Worm (Caenorhabditis elegans) whole organism, L1 larva: ENCODE results near the gene C49A9.3.

Experiments
- C04F5.9 ChIP-seq: sonication (generic microtip); optimal IDR thresholded peaks from 2 replicates; lab custom pipeline; 2016; ENCODE audit warnings: missing genetic modification characterization, missing compliant biosample characterization
- Y116A8C.19 ChIP-seq: sonication (generic microtip); optimal IDR thresholded peaks from 2 replicates; lab custom pipeline; 2016; ENCODE audit warnings: missing compliant biosample characterization, missing genetic modification characterization, borderline replicate concordance
- aly-2 ChIP-seq: fragments of 150-350 bp; optimal IDR thresholded peaks from 2 replicates; lab custom pipeline; 2014; ENCODE audit warnings: missing biosample characterization, missing genetic modification characterization
- blmp-1 ChIP-seq: fragments of 150-350 bp; optimal IDR thresholded peaks from 2 replicates; lab custom pipeline; 2014; ENCODE audit warnings: missing biosample characterization, missing genetic modification characterization
- ceh-82 ChIP-seq, 3 experiments: fragments of 150-350 bp in 1 of 3; sonication (generic microtip) in 2 of 3; optimal IDR thresholded peaks; 2 replicates each; lab custom pipeline; 2014 to 2017; ENCODE audit warnings: missing biosample characterization in 3 of 3, missing genetic modification characterization in 3 of 3
- efl-1 ChIP-seq, 4 experiments: fragments of 150-350 bp; optimal IDR thresholded peaks in 3 of 4; peaks in 1 of 4; 1 replicate in 1 of 4; 2 replicates in 3 of 4; lab custom pipeline; 2014; ENCODE audit warnings: missing biosample characterization in 2 of 4, missing genetic modification characterization in 2 of 4, missing genetic modification reagents in 2 of 4
- fkh-10 ChIP-seq: sonication (generic microtip); optimal IDR thresholded peaks from 2 replicates; lab custom pipeline; 2017; ENCODE audit warnings: missing biosample characterization, missing genetic modification reagents, missing genetic modification characterization
- lin-13 ChIP-seq: fragments of 150-350 bp; optimal IDR thresholded peaks from 2 replicates; lab custom pipeline; 2014; ENCODE audit warnings: missing biosample characterization, missing genetic modification reagents, missing genetic modification characterization
- lsy-2 ChIP-seq, 2 experiments: fragments of 150-350 bp; optimal IDR thresholded peaks; 2 replicates each; lab custom pipeline; 2014; ENCODE audit warnings: missing biosample characterization in 2 of 2, missing genetic modification characterization in 2 of 2
- nhr-11 ChIP-seq: fragments of 150-350 bp; optimal IDR thresholded peaks from 2 replicates; lab custom pipeline; 2014; ENCODE audit warnings: missing biosample characterization, missing genetic modification characterization
- nhr-12 ChIP-seq: sonication (generic microtip); optimal IDR thresholded peaks from 2 replicates; lab custom pipeline; 2017; ENCODE audit warnings: missing biosample characterization, missing genetic modification characterization
- unc-86 ChIP-seq: sonication (generic microtip); optimal IDR thresholded peaks from 2 replicates; lab custom pipeline; 2016; ENCODE audit warnings: missing genetic modification characterization, missing compliant biosample characterization
- zag-1 ChIP-seq: fragments of 150-350 bp; optimal IDR thresholded peaks from 2 replicates; lab custom pipeline; 2014; ENCODE audit warnings: missing biosample characterization, missing genetic modification characterization
- ztf-11 ChIP-seq, 2 experiments: sonication (generic microtip); optimal IDR thresholded peaks; 2 replicates each; lab custom pipeline; 2016 to 2017; ENCODE audit warnings: missing genetic modification characterization in 2 of 2, missing biosample characterization in 1 of 2, missing compliant biosample characterization in 1 of 2

DNA sequence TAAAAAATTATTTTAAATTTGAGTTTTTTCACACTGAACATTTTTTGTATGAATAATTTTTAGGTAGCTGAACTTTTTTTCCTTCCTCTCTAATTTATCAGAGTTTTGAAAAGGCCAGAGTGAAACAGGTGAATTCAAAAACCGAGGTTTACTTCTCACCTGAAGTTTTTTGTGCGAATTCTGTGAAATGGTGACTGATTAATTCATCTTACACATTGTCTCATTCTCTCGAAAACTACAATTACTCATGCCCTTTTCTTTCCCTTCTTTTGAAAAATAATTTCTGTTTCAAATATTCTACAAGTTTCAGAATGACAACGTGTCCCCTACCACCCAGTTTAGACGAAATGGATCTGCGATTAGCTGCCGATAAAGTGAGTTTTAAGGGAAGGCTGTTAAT is 20.1 kb upstream of the C49A9.3 start, which contains the start of gene tkr-2:
- TF ChIP-seq nhr-12 (tag; lab: Kevin White, UChicago), result no peak
- no peak for TF ChIP-seq fkh-10
- TF ChIP-seq ztf-11 (tag; optimal IDR thresholded peaks at IDR 0.05; lab: Kevin White, UChicago), result no peak
- TF ChIP-seq ceh-82 (tag; optimal IDR thresholded peaks at IDR 0.05; lab: Kevin White, UChicago), result no peak
- no peak for TF ChIP-seq zag-1 (tag; lab: Kevin White, UChicago)
- TF ChIP-seq unc-86 (tag; lab: Kevin White, UChicago), result no peak
- no peak for TF ChIP-seq lin-13 (GFP tag; lab: Kevin White, UChicago)
- TF ChIP-seq lsy-2 (tag; optimal IDR thresholded peaks at IDR 0.05; lab: Kevin White, UChicago), result no peak
- no peak for TF ChIP-seq blmp-1 (tag; lab: Kevin White, UChicago)
- TF ChIP-seq aly-2 (tag; lab: Kevin White, UChicago), result no peak
- no peak for TF ChIP-seq nhr-11 (tag; lab: Kevin White, UChicago)
- no peak for TF ChIP-seq C04F5.9 (tag; lab: Kevin White, UChicago)
- no peak for TF ChIP-seq efl-1 (optimal IDR thresholded peaks at IDR 0.05; lab: Kevin White, UChicago)
- no peak for TF ChIP-seq efl-1 (GFP tag; optimal IDR thresholded peaks at IDR 0.05 in 1 of 2; lab: Kevin White, UChicago)
- TF ChIP-seq Y116A8C.19 (tag; lab: Kevin White, UChicago), result no peak
